Worm (Caenorhabditis elegans): Measurements from ENCODE around the gene C16E9.2.

Gene C16E9.2

ce11 chrX:6920132-6920531 lies 15.4 kb upstream of the C16E9.2 start:
- TF ChIP-seq F57C9.4 (tag; optimal IDR thresholded peaks at IDR 0.05): no peak
- TF ChIP-seq ama-1 (optimal IDR thresholded peaks at IDR 0.05): no peak
- TF ChIP-seq ama-1 (GFP tag; optimal IDR thresholded peaks at IDR 0.05): no peak
- no peak for TF ChIP-seq rcor-1 (GFP tag; IDR thresholded peaks at IDR 0.05)
- no peak for TF ChIP-seq bed-1 (GFP tag; IDR thresholded peaks at IDR 0.05)
- no peak for TF ChIP-seq egl-18 (GFP tag; IDR thresholded peaks at IDR 0.05)
- no peak for TF ChIP-seq nhr-27 (tag; optimal IDR thresholded peaks at IDR 0.05)
- TF ChIP-seq ets-4 (GFP tag; optimal IDR thresholded peaks at IDR 0.05): no peak
- no peak for TF ChIP-seq ZK185.1 (tag; optimal IDR thresholded peaks at IDR 0.05; ENCODE audit: poor library complexity, severe bottlenecking)
- TF ChIP-seq cebp-1 (GFP tag; IDR thresholded peaks at IDR 0.05): no peak
- no peak for TF ChIP-seq cebp-1 (tag; optimal IDR thresholded peaks at IDR 0.05)
- no peak for TF ChIP-seq Y67H2A.10 (GFP tag; conservative IDR thresholded peaks at IDR 0.05)
- no peak for TF ChIP-seq lsy-27 (tag; optimal IDR thresholded peaks at IDR 0.05; ENCODE audit: borderline replicate concordance, insufficient read depth)
- no peak for TF ChIP-seq C17E4.6 (GFP tag; IDR thresholded peaks at IDR 0.05)
- no peak for TF ChIP-seq repo-1 (tag; optimal IDR thresholded peaks at IDR 0.05)
- TF ChIP-seq madf-3 (GFP tag; IDR thresholded peaks at IDR 0.05): no peak
- TF ChIP-seq attf-6 (GFP tag; IDR thresholded peaks at IDR 0.05): no peak
- TF ChIP-seq ztf-18 (tag; optimal IDR thresholded peaks at IDR 0.05): no peak
- TF ChIP-seq egrh-3 (GFP tag; IDR thresholded peaks at IDR 0.05): no peak
- TF ChIP-seq F57A8.1 (GFP tag; optimal IDR thresholded peaks at IDR 0.05): no peak
- TF ChIP-seq Y95B8A.8 (GFP tag; IDR thresholded peaks at IDR 0.05): no peak
- no peak for TF ChIP-seq hmg-20 (GFP tag; IDR thresholded peaks at IDR 0.05)

ce11 chrX:6924461-6924860 lies 11.1 kb upstream of the C16E9.2 start, which contains the start of gene otpl-3:
TSS of gene otpl-3 (minus strand) at chrX:6924764.
- no peak for TF ChIP-seq lin-40 (tag; optimal IDR thresholded peaks at IDR 0.05)
- peak; percentile 79 for TF ChIP-seq nhr-80 (tag; optimal IDR thresholded peaks at IDR 0.05)
- no peak for TF ChIP-seq ztf-22 (GFP tag; optimal IDR thresholded peaks at IDR 0.05)
- TF ChIP-seq sdz-38 (tag; optimal IDR thresholded peaks at IDR 0.05): no peak

ce11 chrX:6926952-6927351 lies 8.6 kb upstream of the C16E9.2 start:
- TF ChIP-seq attf-6 (GFP tag; IDR thresholded peaks at IDR 0.05): no peak
- TF ChIP-seq mes-4 (tag; optimal IDR thresholded peaks at IDR 0.05): no peak
- TF ChIP-seq nhr-80 (tag; optimal IDR thresholded peaks at IDR 0.05): peak; percentile 17

ce11 chrX:6928578-6928977 lies 7.0 kb upstream of the C16E9.2 start, which contains the start of gene F14B8.5:
TSS of gene F14B8.5 (minus strand) at chrX:6928704.
- TF ChIP-seq dox-1 (GFP tag; IDR thresholded peaks at IDR 0.05) (peak; percentile 50; the same call in 1 of the 2 replicates), nhr-80 (tag; optimal IDR thresholded peaks at IDR 0.05) (peak; percentile 69), F37B4.10 (GFP tag; IDR thresholded peaks at IDR 0.05) (0 out of 2 replicates have a peak, but pooled peaks have one; percentile 50), snpc-1.3 (tag; optimal IDR thresholded peaks at IDR 0.05; ENCODE audit: insufficient read depth) (no peak), akir-1 (GFP tag; optimal IDR thresholded peaks at IDR 0.05) (no peak), zfh-2 (GFP tag; conservative IDR thresholded peaks at IDR 0.05) (peak; percentile 49; the same call in 1 of the 2 replicates), fkh-3 (tag; optimal IDR thresholded peaks at IDR 0.05) (no peak)

DNA sequence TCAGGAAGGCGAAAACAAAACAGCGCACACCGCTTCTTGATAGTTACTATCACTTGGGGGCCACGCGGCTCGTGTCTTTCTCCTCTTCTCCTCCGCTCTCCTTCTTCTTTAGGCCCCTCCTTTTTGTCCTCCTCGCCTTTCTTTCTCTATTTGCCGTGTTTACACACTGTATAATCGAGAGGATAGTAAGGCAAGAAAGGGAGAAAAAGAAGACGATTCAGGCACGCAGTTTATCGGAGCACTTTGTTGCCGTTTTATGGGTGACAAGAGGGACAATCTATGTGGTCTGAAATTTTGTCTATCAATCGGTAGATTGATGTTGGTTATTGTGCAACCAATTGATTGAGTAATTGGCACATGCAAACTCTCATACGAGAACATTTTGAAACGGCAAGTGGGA lies 3.4 kb upstream of the C16E9.2 start, which contains the start of gene F14B8.6:
Gene F14B8.6 (minus strand): TSS at position 292 of the 400 bp plus-strand sequence.
- TF ChIP-seq sea-2 (GFP tag; IDR thresholded peaks at IDR 0.05): no peak
- TF ChIP-seq tlf-1 (GFP tag; optimal IDR thresholded peaks at IDR 0.05): no peak
- TF ChIP-seq F57A8.1 (GFP tag; optimal IDR thresholded peaks at IDR 0.05): no peak
- no peak for TF ChIP-seq ztf-28 (GFP tag; IDR thresholded peaks at IDR 0.05)
- no peak for TF ChIP-seq attf-3 (GFP tag; conservative IDR thresholded peaks at IDR 0.05)
- TF ChIP-seq gei-17 (GFP tag; optimal IDR thresholded peaks at IDR 0.05): no peak
- TF ChIP-seq madf-6 (GFP tag; IDR thresholded peaks at IDR 0.05): no peak
- TF ChIP-seq madf-3 (GFP tag; IDR thresholded peaks at IDR 0.05): no peak
- no peak for TF ChIP-seq ztf-3 (GFP tag; optimal IDR thresholded peaks at IDR 0.05)
- TF ChIP-seq F22D6.2 (tag; optimal IDR thresholded peaks at IDR 0.05): no peak
- TF ChIP-seq ccch-3 (GFP tag; optimal IDR thresholded peaks at IDR 0.05): no peak
- TF ChIP-seq F37B4.10 (GFP tag; IDR thresholded peaks at IDR 0.05): no peak
- TF ChIP-seq mel-28 (tag; optimal IDR thresholded peaks at IDR 0.05; ENCODE audit: borderline replicate concordance): no peak
- TF ChIP-seq let-607 (tag; optimal IDR thresholded peaks at IDR 0.05): peak; percentile 28 to 63
